Fruit fly (Drosophila melanogaster) whole organism, embryonic: ENCODE data around the gene CG13700.
A peak's percentile ranks its signal among the peaks of the same experiment; 100 is the strongest.

Experiments used
- Bgb ChIP-seq: fragments of 200-800 bp; sonication (Bioruptor generic); IDR thresholded peaks from 2 replicates; pipeline ENCODE4 v1.3.6; 2022; ENCODE audit warnings: missing biosample characterization, missing genetic modification characterization; ENCODE audit not compliant: partially characterized antibody
- CG10209 ChIP-seq: fragments of 200-800 bp; sonication (Bioruptor generic); optimal IDR thresholded peaks from 3 replicates; lab custom pipeline; 2017; ENCODE audit warnings: missing biosample characterization, mild to moderate bottlenecking, missing genetic modification characterization, missing genetic modification reagents
- CG11456 ChIP-seq: fragments of 200-800 bp; sonication (Bioruptor generic); IDR thresholded peaks from 3 replicates; pipeline ENCODE4 v1.3.6; 2022; ENCODE audit warnings: missing biosample characterization, missing genetic modification characterization
- CG13123 ChIP-seq: fragments of 200-800 bp; sonication (Bioruptor generic); optimal IDR thresholded peaks from 2 replicates; lab custom pipeline; 2016; ENCODE audit warnings: missing biosample characterization, missing genetic modification characterization
- CG13775 ChIP-seq: fragments of 200-800 bp; sonication (Bioruptor generic); optimal IDR thresholded peaks from 3 replicates; lab custom pipeline; 2017; ENCODE audit warnings: missing biosample characterization, mild to moderate bottlenecking, missing genetic modification characterization
- CG14965 ChIP-seq: fragments of 200-800 bp; sonication (Bioruptor generic); optimal IDR thresholded peaks from 2 replicates; lab custom pipeline; 2016; ENCODE audit warnings: missing biosample characterization, missing genetic modification characterization, borderline replicate concordance
- CG17186 ChIP-seq: fragments of 200-800 bp; sonication (Bioruptor generic); optimal IDR thresholded peaks from 3 replicates; lab custom pipeline; 2017; ENCODE audit warnings: missing biosample characterization, missing genetic modification reagents, missing genetic modification characterization
- CG18011 ChIP-seq: fragments of 200-800 bp; sonication (Bioruptor generic); optimal IDR thresholded peaks from 2 replicates; lab custom pipeline; 2017; ENCODE audit warnings: missing biosample characterization, missing genetic modification characterization, mild to moderate bottlenecking, moderate library complexity, missing genotype
- CG18262 ChIP-seq: fragments of 200-800 bp; optimal IDR thresholded peaks from 3 replicates; lab custom pipeline; 2019; ENCODE audit warnings: missing biosample characterization, mild to moderate bottlenecking, missing genetic modification characterization, moderate library complexity
- CG2129 ChIP-seq: fragments of 200-800 bp; sonication (Bioruptor generic); IDR thresholded peaks from 2 replicates; pipeline ENCODE4 v1.3.6; 2022; ENCODE audit warnings: missing biosample characterization, missing genetic modification characterization; ENCODE audit not compliant: partially characterized antibody
- CG3281 ChIP-seq: fragments of 200-800 bp; sonication (Bioruptor generic); optimal IDR thresholded peaks from 3 replicates; lab custom pipeline; 2017; ENCODE audit warnings: missing biosample characterization, mild to moderate bottlenecking, missing genetic modification characterization
- CG3847 ChIP-seq: fragments of 200-800 bp; sonication (Bioruptor generic); IDR thresholded peaks from 2 replicates; pipeline ENCODE4 v1.3.6; 2022; ENCODE audit warnings: missing biosample characterization, missing genetic modification characterization
- CG6175 ChIP-seq: fragments of 200-800 bp; sonication (Bioruptor generic); IDR thresholded peaks from 3 replicates; pipeline ENCODE4 v1.3.6; 2022; ENCODE audit warnings: missing biosample characterization, missing genetic modification characterization
- CG7357 ChIP-seq: fragments of 200-800 bp; sonication (Bioruptor generic); IDR thresholded peaks from 3 replicates; pipeline ENCODE4 v1.3.6; 2022; ENCODE audit warnings: missing biosample characterization, missing genetic modification characterization
- CG8290 ChIP-seq, 3 experiments: fragments of 200-800 bp; sonication (Bioruptor generic); optimal IDR thresholded peaks; 2 replicates each; lab custom pipeline; 2016 to 2019; ENCODE audit warnings: missing biosample characterization in 3 of 3, missing genetic modification characterization in 3 of 3, mild to moderate bottlenecking in 2 of 3, moderate library complexity in 1 of 3
- CG8924 ChIP-seq: fragments of 200-800 bp; optimal IDR thresholded peaks from 3 replicates; lab custom pipeline; 2019; ENCODE audit warnings: missing biosample characterization, mild to moderate bottlenecking, missing genetic modification characterization, moderate library complexity
- CG9609 ChIP-seq: fragments of 200-800 bp; sonication (Bioruptor generic); optimal IDR thresholded peaks from 3 replicates; lab custom pipeline; 2016; ENCODE audit warnings: missing biosample characterization, missing genetic modification characterization
- CG9876 ChIP-seq: fragments of 200-800 bp; sonication (Bioruptor generic); optimal IDR thresholded peaks from 2 replicates; lab custom pipeline; 2016; ENCODE audit warnings: missing biosample characterization, missing genetic modification characterization
- CrebB ChIP-seq: fragments of 200-800 bp; sonication (Bioruptor generic); optimal IDR thresholded peaks from 3 replicates; lab custom pipeline; 2018; ENCODE audit warnings: missing biosample characterization, mild to moderate bottlenecking, missing genetic modification characterization
- D ChIP-seq, 2 experiments: fragments of 200-800 bp in 1 of 2; fragments of >200 bp in 1 of 2; sonication (Bioruptor generic) in 1 of 2; optimal IDR thresholded peaks; 2 replicates in 1 of 2; 3 replicates in 1 of 2; lab custom pipeline; 2017; ENCODE audit warnings: mild to moderate bottlenecking in 1 of 2, missing biosample characterization in 1 of 2, missing genetic modification characterization in 1 of 2, missing genetic modification reagents in 1 of 2
- Fer1 ChIP-seq: fragments of 200-800 bp; sonication (Bioruptor generic); optimal IDR thresholded peaks from 2 replicates; lab custom pipeline; 2017; ENCODE audit warnings: missing biosample characterization, mild to moderate bottlenecking, missing genetic modification characterization
- Med ChIP-seq: fragments of 200-800 bp; sonication (Bioruptor generic); peaks from one replicate; lab custom pipeline; 2016; ENCODE audit warnings: missing biosample characterization, missing genetic modification characterization, mild to moderate bottlenecking, inconsistent platforms, moderate library complexity
- Mrtf ChIP-seq: fragments of 200-800 bp; sonication (Bioruptor generic); IDR thresholded peaks from 3 replicates; pipeline ENCODE4 v1.3.6; 2022; ENCODE audit warnings: missing biosample characterization, missing genetic modification characterization
- Myb ChIP-seq: fragments of 200-800 bp; sonication (Bioruptor generic); optimal IDR thresholded peaks from 2 replicates; lab custom pipeline; 2016; ENCODE audit warnings: missing biosample characterization, missing genetic modification characterization
- Ravus ChIP-seq: fragments of 200-800 bp; sonication (Bioruptor generic); IDR thresholded peaks from 2 replicates; pipeline ENCODE4 v1.3.6; 2022; ENCODE audit warnings: missing biosample characterization, missing genetic modification characterization
- Vsx1 ChIP-seq: fragments of 200-800 bp; sonication (Bioruptor generic); optimal IDR thresholded peaks from 2 replicates; lab custom pipeline; 2017; ENCODE audit warnings: missing biosample characterization, mild to moderate bottlenecking, missing genetic modification characterization, missing genetic modification reagents
- ac ChIP-seq: fragments of 200-800 bp; sonication (Bioruptor generic); optimal IDR thresholded peaks from 3 replicates; lab custom pipeline; 2017; ENCODE audit warnings: missing biosample characterization, mild to moderate bottlenecking, missing genetic modification characterization
- amos ChIP-seq: fragments of 200-800 bp; sonication (Bioruptor generic); IDR thresholded peaks from 2 replicates; pipeline ENCODE4 v1.3.6; 2022; ENCODE audit warnings: missing biosample characterization, missing genetic modification characterization; ENCODE audit not compliant: partially characterized antibody
- ara ChIP-seq: fragments of 200-800 bp; sonication (Bioruptor generic); IDR thresholded peaks from 2 replicates; pipeline ENCODE4 v1.3.6; 2022; ENCODE audit warnings: missing biosample characterization, missing genetic modification characterization
- ato ChIP-seq: fragments of 200-800 bp; sonication (Bioruptor generic); IDR thresholded peaks from 2 replicates; pipeline ENCODE4 v1.3.6; 2022; ENCODE audit warnings: missing biosample characterization, missing genetic modification characterization; ENCODE audit not compliant: partially characterized antibody
- chif ChIP-seq, 2 experiments: fragments of 200-800 bp; sonication (Bioruptor generic); optimal IDR thresholded peaks; 3 replicates each; lab custom pipeline; 2016; ENCODE audit warnings: missing biosample characterization in 2 of 2, missing genetic modification characterization in 2 of 2
- dimm ChIP-seq: fragments of 200-800 bp; sonication (Bioruptor generic); IDR thresholded peaks from 2 replicates; pipeline ENCODE4 v1.3.6; 2022; ENCODE audit warnings: missing biosample characterization, missing genetic modification characterization
- dmrt11E ChIP-seq: fragments of 200-800 bp; sonication (Bioruptor generic); optimal IDR thresholded peaks from 3 replicates; lab custom pipeline; 2018; ENCODE audit warnings: missing biosample characterization, mild to moderate bottlenecking, missing genetic modification characterization, moderate library complexity
- gro ChIP-seq: fragments of 200-800 bp; sonication (Bioruptor generic); optimal IDR thresholded peaks from 2 replicates; lab custom pipeline; 2016; ENCODE audit warnings: missing biosample characterization, missing genetic modification characterization
- gsb-n ChIP-seq: fragments of 200-800 bp; sonication (Bioruptor generic); optimal IDR thresholded peaks from 3 replicates; lab custom pipeline; 2018; ENCODE audit warnings: missing biosample characterization, mild to moderate bottlenecking, missing genetic modification characterization
- hbn ChIP-seq: fragments of 200-800 bp; sonication (Bioruptor generic); IDR thresholded peaks from 2 replicates; pipeline ENCODE4 v1.3.6; 2022; ENCODE audit warnings: missing biosample characterization, missing genetic modification characterization; ENCODE audit not compliant: partially characterized antibody
- jigr1 ChIP-seq: fragments of 200-800 bp; sonication (Bioruptor generic); IDR thresholded peaks from 3 replicates; pipeline ENCODE4 v1.3.6; 2022; ENCODE audit warnings: missing biosample characterization, missing genetic modification characterization
- maf-S ChIP-seq: fragments of 200-800 bp; sonication (Bioruptor generic); optimal IDR thresholded peaks from 2 replicates; lab custom pipeline; 2016; ENCODE audit warnings: missing biosample characterization, missing genetic modification characterization
- nerfin-1 ChIP-seq: fragments of 200-800 bp; sonication (Bioruptor generic); optimal IDR thresholded peaks from 3 replicates; lab custom pipeline; 2019; ENCODE audit warnings: missing biosample characterization, mild to moderate bottlenecking, missing genetic modification characterization, moderate library complexity
- oc ChIP-seq: fragments of 200-800 bp; sonication (Bioruptor generic); optimal IDR thresholded peaks from 2 replicates; lab custom pipeline; 2018; ENCODE audit warnings: missing biosample characterization, mild to moderate bottlenecking, missing genetic modification characterization, moderate library complexity
- sens ChIP-seq: fragments of 200-800 bp; sonication (Bioruptor generic); peaks from one replicate; lab custom pipeline; 2016; ENCODE audit warnings: missing biosample characterization, missing genetic modification characterization
- sens-2 ChIP-seq: fragments of 200-800 bp; sonication (Bioruptor generic); IDR thresholded peaks from 2 replicates; pipeline ENCODE4 v1.3.6; 2022; ENCODE audit warnings: missing biosample characterization, missing genetic modification characterization
- slou ChIP-seq: fragments of 200-800 bp; sonication (Bioruptor generic); optimal IDR thresholded peaks from 3 replicates; lab custom pipeline; 2016; ENCODE audit warnings: missing biosample characterization, missing genetic modification characterization
- so ChIP-seq: fragments of 200-800 bp; sonication (Bioruptor generic); IDR thresholded peaks from 3 replicates; pipeline ENCODE4 v1.3.6; 2022; ENCODE audit warnings: missing biosample characterization, missing genetic modification characterization
- ssp ChIP-seq: fragments of 200-800 bp; sonication (Bioruptor generic); IDR thresholded peaks from 2 replicates; pipeline ENCODE4 v1.3.6; 2022; ENCODE audit warnings: missing biosample characterization, missing genetic modification characterization
- tin ChIP-seq: fragments of 200-800 bp; sonication (Bioruptor generic); optimal IDR thresholded peaks from 3 replicates; lab custom pipeline; 2016; ENCODE audit warnings: missing biosample characterization, missing genetic modification characterization
- tio ChIP-seq: fragments of 200-800 bp; sonication (Bioruptor generic); optimal IDR thresholded peaks from 2 replicates; lab custom pipeline; 2017; ENCODE audit warnings: missing biosample characterization, missing genetic modification characterization, inconsistent platforms
- unpg ChIP-seq: fragments of 200-800 bp; sonication (Bioruptor generic); optimal IDR thresholded peaks from 3 replicates; lab custom pipeline; 2018; ENCODE audit warnings: missing biosample characterization, mild to moderate bottlenecking, missing genetic modification characterization, moderate library complexity
- usp ChIP-seq: fragments of >200 bp; optimal IDR thresholded peaks from 2 replicates; lab custom pipeline; 2017; ENCODE audit warnings: missing biosample characterization, missing genetic modification characterization
- yki ChIP-seq: fragments of >200 bp; optimal IDR thresholded peaks from 3 replicates; lab custom pipeline; 2018
- zf30C ChIP-seq: fragments of 200-800 bp; sonication (Bioruptor generic); optimal IDR thresholded peaks from 3 replicates; lab custom pipeline; 2018; ENCODE audit warnings: missing biosample characterization, mild to moderate bottlenecking, missing genetic modification characterization

CG13700 gene

dm6 chr3L:18297328-18297727, 3.7 kb downstream of the CG13700 start (continued):
- TF ChIP-seq dmrt11E (tag; lab: Kevin White, UChicago) (peak; percentile 93), tin (no peak), Ravus (GFP tag; lab: Robert Waterston, UW) (no peak), gsb-n (peak; percentile 81), CG6175 (GFP tag; lab: Robert Waterston, UW) (no peak), slou (GFP tag; lab: Kevin White, UChicago) (no peak), CG18011 (no peak), CG11456 (no peak), Vsx1 (no peak), nerfin-1 (peak; percentile 9), jigr1 (GFP tag; lab: Robert Waterston, UW) (no peak), chif (GFP tag; optimal IDR thresholded peaks at IDR 0.05; lab: Kevin White, UChicago) (no peak), so (GFP tag; lab: Robert Waterston, UW) (no peak), dimm (GFP tag; lab: Robert Waterston, UW) (no peak), usp (GFP tag; lab: Kevin White, UChicago) (no peak), CG9876 (no peak), D (optimal IDR thresholded peaks at IDR 0.05; lab: Kevin White, UChicago) (no peak), D (GFP tag; optimal IDR thresholded peaks at IDR 0.05; lab: Kevin White, UChicago) (peak; percentile 7), gro (no peak), CG18262 (peak; percentile 76), CG10209 (GFP tag; lab: Kevin White, UChicago) (peak; percentile 36), sens (GFP tag; lab: Kevin White, UChicago) (peak; percentile 86), CG17186 (GFP tag; lab: Kevin White, UChicago) (no peak), maf-S (GFP tag; lab: Kevin White, UChicago) (no peak), CG2129 (no peak), amos (GFP tag; lab: Robert Waterston, UW) (no peak), Fer1 (no peak), unpg (GFP tag; lab: Kevin White, UChicago) (peak; percentile 60), CG9609 (GFP tag; lab: Kevin White, UChicago) (no peak), tio (GFP tag; lab: Kevin White, UChicago) (peak; percentile 20), oc (tag; lab: Kevin White, UChicago) (no peak), Myb (no peak), ato (GFP tag; lab: Robert Waterston, UW) (no peak), CrebB (tag; lab: Kevin White, UChicago) (no peak), hbn (GFP tag; lab: Robert Waterston, UW) (no peak), yki (no peak), Bgb (GFP tag; lab: Robert Waterston, UW) (no peak), CG14965 (no peak), Med (GFP tag; lab: Kevin White, UChicago) (no peak), CG7357 (no peak), ssp (GFP tag; lab: Robert Waterston, UW) (no peak), ac (GFP tag; lab: Kevin White, UChicago) (peak; percentile 30), CG3281 (GFP tag; lab: Kevin White, UChicago) (no peak), Mrtf (GFP tag; lab: Robert Waterston, UW) (no peak), CG3847 (GFP tag; lab: Robert Waterston, UW) (no peak), CG13775 (GFP tag; lab: Kevin White, UChicago) (peak; percentile 34), zf30C (GFP tag; lab: Kevin White, UChicago) (peak; percentile 94), ara (GFP tag; lab: Robert Waterston, UW) (peak; percentile 16; the same call in 1 of the 2 replicates), sens-2 (GFP tag; lab: Robert Waterston, UW) (no peak), CG8290 (GFP tag; optimal IDR thresholded peaks at IDR 0.05; lab: Kevin White, UChicago) (peak; percentile 4), CG8290 (tag; optimal IDR thresholded peaks at IDR 0.05; lab: Kevin White, UChicago) (no peak), CG13123 (GFP tag; lab: Kevin White, UChicago) (peak; percentile 2), CG8924 (tag; lab: Kevin White, UChicago) (peak; percentile 75)
